Fruit fly (Drosophila melanogaster) whole organism, embryonic: Measurements from ENCODE around the gene y.

Source experiments
- Aef1 ChIP-seq: fragments of 200-800 bp; sonication (Bioruptor generic); IDR thresholded peaks from 3 replicates; pipeline ENCODE4 v1.3.6; 2022; ENCODE audit warnings: missing biosample characterization, missing genetic modification characterization
- Atf6 ChIP-seq: fragments of 200-800 bp; sonication (Bioruptor generic); IDR thresholded peaks from 2 replicates; pipeline ENCODE4 v1.3.6; 2022; ENCODE audit warnings: missing biosample characterization, missing genetic modification characterization
- C15 ChIP-seq: fragments of 200-800 bp; sonication (Bioruptor generic); IDR thresholded peaks from 3 replicates; pipeline ENCODE4 v1.3.6; 2022; ENCODE audit warnings: missing biosample characterization, missing genetic modification characterization
- CG12219 ChIP-seq: fragments of 200-800 bp; sonication (Bioruptor generic); optimal IDR thresholded peaks from 3 replicates; lab custom pipeline; 2018; ENCODE audit warnings: missing biosample characterization, mild to moderate bottlenecking, missing genetic modification characterization
- CG12769 ChIP-seq: fragments of 200-800 bp; sonication (Bioruptor generic); optimal IDR thresholded peaks from 2 replicates; lab custom pipeline; 2019; ENCODE audit warnings: missing biosample characterization, mild to moderate bottlenecking, missing genetic modification characterization, moderate library complexity
- CG13775 ChIP-seq: fragments of 200-800 bp; sonication (Bioruptor generic); optimal IDR thresholded peaks from 3 replicates; lab custom pipeline; 2017; ENCODE audit warnings: missing biosample characterization, mild to moderate bottlenecking, missing genetic modification characterization
- CG13894 ChIP-seq: fragments of 200-800 bp; sonication (Bioruptor generic); optimal IDR thresholded peaks from 3 replicates; lab custom pipeline; 2018; ENCODE audit warnings: missing biosample characterization, mild to moderate bottlenecking, missing genetic modification characterization, moderate library complexity
- CG14860 ChIP-seq: fragments of 200-800 bp; sonication (Bioruptor generic); IDR thresholded peaks from 3 replicates; pipeline ENCODE4 v1.3.6; 2022; ENCODE audit warnings: missing biosample characterization, missing genetic modification characterization; ENCODE audit not compliant: partially characterized antibody
- CG15073 ChIP-seq: fragments of 200-800 bp; sonication (Bioruptor generic); optimal IDR thresholded peaks from 2 replicates; lab custom pipeline; 2016; ENCODE audit warnings: missing biosample characterization, missing genetic modification characterization
- CG15514 ChIP-seq: fragments of 200-800 bp; sonication (Bioruptor generic); optimal IDR thresholded peaks from 3 replicates; lab custom pipeline; 2017; ENCODE audit warnings: missing biosample characterization, missing genetic modification characterization, mild to moderate bottlenecking, moderate library complexity, missing genetic modification reagents
- CG2199 ChIP-seq: fragments of 200-800 bp; sonication (Bioruptor generic); IDR thresholded peaks from 3 replicates; pipeline ENCODE4 v1.3.6; 2022; ENCODE audit warnings: missing biosample characterization, missing genetic modification characterization
- CG30020 ChIP-seq: fragments of 200-800 bp; optimal IDR thresholded peaks from 2 replicates; lab custom pipeline; 2019; ENCODE audit warnings: missing biosample characterization, mild to moderate bottlenecking, missing genetic modification characterization, moderate library complexity
- CG3281 ChIP-seq: fragments of 200-800 bp; sonication (Bioruptor generic); optimal IDR thresholded peaks from 3 replicates; lab custom pipeline; 2017; ENCODE audit warnings: missing biosample characterization, mild to moderate bottlenecking, missing genetic modification characterization
- CG33557 ChIP-seq: fragments of 200-800 bp; sonication (Bioruptor generic); optimal IDR thresholded peaks from 2 replicates; lab custom pipeline; 2019; ENCODE audit warnings: missing biosample characterization, mild to moderate bottlenecking, missing genetic modification characterization, moderate library complexity
- CG4424 ChIP-seq: fragments of 200-800 bp; sonication (Bioruptor generic); optimal IDR thresholded peaks from 3 replicates; lab custom pipeline; 2016; ENCODE audit warnings: missing biosample characterization, missing genetic modification characterization
- CG6272 ChIP-seq: fragments of 200-800 bp; sonication (Bioruptor generic); IDR thresholded peaks from 2 replicates; pipeline ENCODE4 v1.3.6; 2022; ENCODE audit warnings: missing biosample characterization, missing genetic modification characterization
- CG6689 ChIP-seq: fragments of 200-800 bp; sonication (Bioruptor generic); IDR thresholded peaks from 2 replicates; pipeline ENCODE4 v1.3.6; 2022; ENCODE audit warnings: missing biosample characterization, missing genetic modification characterization
- CG6813 ChIP-seq: fragments of 200-800 bp; sonication (Bioruptor generic); optimal IDR thresholded peaks from 2 replicates; lab custom pipeline; 2017; ENCODE audit warnings: missing biosample characterization, missing genetic modification characterization, mild to moderate bottlenecking, moderate library complexity, missing genetic modification reagents
- CG8290 ChIP-seq, 3 experiments: fragments of 200-800 bp; sonication (Bioruptor generic); optimal IDR thresholded peaks; 2 replicates each; lab custom pipeline; 2016 to 2019; ENCODE audit warnings: missing biosample characterization in 3 of 3, missing genetic modification characterization in 3 of 3, mild to moderate bottlenecking in 2 of 3, moderate library complexity in 1 of 3
- CkIIα-i1 ChIP-seq: fragments of 200-800 bp; sonication (Bioruptor generic); IDR thresholded peaks from 2 replicates; pipeline ENCODE4 v1.3.6; 2022; ENCODE audit warnings: missing biosample characterization, missing genetic modification characterization
- Deaf1 ChIP-seq: fragments of 200-800 bp; optimal IDR thresholded peaks from 3 replicates; lab custom pipeline; 2019; ENCODE audit warnings: missing biosample characterization, mild to moderate bottlenecking, missing genetic modification characterization, moderate library complexity
- Dek ChIP-seq: fragments of 200-800 bp; sonication (Bioruptor generic); optimal IDR thresholded peaks from 3 replicates; lab custom pipeline; 2019; ENCODE audit warnings: missing biosample characterization, mild to moderate bottlenecking, missing genetic modification characterization, moderate library complexity
- HmgZ ChIP-seq: fragments of 200-800 bp; sonication (Bioruptor generic); optimal IDR thresholded peaks from 2 replicates; lab custom pipeline; 2018; ENCODE audit warnings: missing biosample characterization, mild to moderate bottlenecking, missing genetic modification characterization
- Med ChIP-seq: fragments of 200-800 bp; sonication (Bioruptor generic); peaks from one replicate; lab custom pipeline; 2016; ENCODE audit warnings: missing biosample characterization, missing genetic modification characterization, mild to moderate bottlenecking, inconsistent platforms, moderate library complexity
- NC2β ChIP-seq: fragments of 200-800 bp; sonication (Bioruptor generic); optimal IDR thresholded peaks from 2 replicates; lab custom pipeline; 2016; ENCODE audit warnings: missing biosample characterization, missing genetic modification characterization
- Nf-YB ChIP-seq: fragments of 200-800 bp; sonication (Bioruptor generic); optimal IDR thresholded peaks from 3 replicates; lab custom pipeline; 2019; ENCODE audit warnings: missing biosample characterization, mild to moderate bottlenecking, missing genetic modification characterization, moderate library complexity
- Opbp ChIP-seq: fragments of 200-800 bp; sonication (Bioruptor generic); IDR thresholded peaks from 3 replicates; pipeline ENCODE4 v1.3.6; 2022; ENCODE audit warnings: missing biosample characterization, missing genetic modification characterization; ENCODE audit not compliant: partially characterized antibody
- Side ChIP-seq: fragments of 200-800 bp; sonication (Bioruptor generic); optimal IDR thresholded peaks from 2 replicates; lab custom pipeline; 2016; ENCODE audit warnings: missing biosample characterization, missing genetic modification characterization
- Six4 ChIP-seq: fragments of 200-800 bp; sonication (Bioruptor generic); optimal IDR thresholded peaks from 2 replicates; lab custom pipeline; 2016; ENCODE audit warnings: missing biosample characterization, missing genetic modification characterization
- Spps ChIP-seq: fragments of 200-800 bp; sonication (Bioruptor generic); optimal IDR thresholded peaks from 2 replicates; lab custom pipeline; 2018; ENCODE audit warnings: missing biosample characterization, mild to moderate bottlenecking, missing genetic modification characterization
- Ssrp ChIP-seq: fragments of 200-800 bp; sonication (Bioruptor generic); optimal IDR thresholded peaks from 2 replicates; lab custom pipeline; 2018; ENCODE audit warnings: missing biosample characterization, mild to moderate bottlenecking, missing genetic modification characterization, moderate library complexity
- ase ChIP-seq: fragments of 200-800 bp; sonication (Bioruptor generic); IDR thresholded peaks from 3 replicates; pipeline ENCODE4 v1.3.6; 2022; ENCODE audit warnings: missing biosample characterization, missing genetic modification characterization
- gcm2 ChIP-seq: fragments of 200-800 bp; sonication (Bioruptor generic); optimal IDR thresholded peaks from 2 replicates; lab custom pipeline; 2016; ENCODE audit warnings: missing biosample characterization, missing genetic modification characterization
- gro ChIP-seq: fragments of 200-800 bp; sonication (Bioruptor generic); optimal IDR thresholded peaks from 2 replicates; lab custom pipeline; 2016; ENCODE audit warnings: missing biosample characterization, missing genetic modification characterization
- jing ChIP-seq: fragments of 200-800 bp; sonication (Bioruptor generic); optimal IDR thresholded peaks from 2 replicates; lab custom pipeline; 2018; ENCODE audit warnings: missing biosample characterization, mild to moderate bottlenecking, missing genetic modification characterization
- lab ChIP-seq: fragments of 200-800 bp; sonication (Bioruptor generic); optimal IDR thresholded peaks from 3 replicates; lab custom pipeline; 2017; ENCODE audit warnings: missing biosample characterization, missing genetic modification characterization, mild to moderate bottlenecking, moderate library complexity, missing genetic modification reagents
- lov ChIP-seq, 2 experiments: fragments of 200-800 bp in 1 of 2; fragments of >200 bp in 1 of 2; sonication (Bioruptor generic) in 1 of 2; IDR thresholded peaks in 1 of 2; optimal IDR thresholded peaks in 1 of 2; 2 replicates in 1 of 2; 3 replicates in 1 of 2; pipeline versions ENCODE4 v1.3.6 to Lab custom; 2017 to 2022; ENCODE audit warnings: missing biosample characterization in 1 of 2, missing genetic modification characterization in 1 of 2
- oc ChIP-seq: fragments of 200-800 bp; sonication (Bioruptor generic); optimal IDR thresholded peaks from 2 replicates; lab custom pipeline; 2018; ENCODE audit warnings: missing biosample characterization, mild to moderate bottlenecking, missing genetic modification characterization, moderate library complexity
- psq ChIP-seq: fragments of 200-800 bp; sonication (Bioruptor generic); optimal IDR thresholded peaks from 2 replicates; lab custom pipeline; 2017; ENCODE audit warnings: missing biosample characterization, missing genetic modification characterization
- sd ChIP-seq: fragments of 200-800 bp; sonication (Bioruptor generic); optimal IDR thresholded peaks from 3 replicates; lab custom pipeline; 2018; ENCODE audit warnings: missing biosample characterization, mild to moderate bottlenecking, missing genetic modification characterization, moderate library complexity
- sens ChIP-seq: fragments of 200-800 bp; sonication (Bioruptor generic); peaks from one replicate; lab custom pipeline; 2016; ENCODE audit warnings: missing biosample characterization, missing genetic modification characterization
- slou ChIP-seq: fragments of 200-800 bp; sonication (Bioruptor generic); optimal IDR thresholded peaks from 3 replicates; lab custom pipeline; 2016; ENCODE audit warnings: missing biosample characterization, missing genetic modification characterization
- sqz ChIP-seq: fragments of 200-800 bp; sonication (Bioruptor generic); optimal IDR thresholded peaks from 3 replicates; lab custom pipeline; 2018; ENCODE audit warnings: missing biosample characterization, mild to moderate bottlenecking, missing genetic modification characterization
- tgo ChIP-seq: fragments of 200-800 bp; sonication (Bioruptor generic); IDR thresholded peaks from 3 replicates; pipeline ENCODE4 v1.3.6; 2022; ENCODE audit warnings: missing biosample characterization, missing genetic modification characterization
- tll ChIP-seq, 2 experiments: fragments of 200-800 bp in 1 of 2; fragments of >200 bp in 1 of 2; sonication (Bioruptor generic) in 1 of 2; optimal IDR thresholded peaks; 2 replicates each; lab custom pipeline; 2017 to 2019; ENCODE audit warnings: missing biosample characterization in 2 of 2, missing genetic modification characterization in 2 of 2, mild to moderate bottlenecking in 1 of 2, moderate library complexity in 1 of 2
- ttk ChIP-seq: fragments of 200-800 bp; sonication (Bioruptor generic); IDR thresholded peaks from 2 replicates; pipeline ENCODE4 v2.1.2; 2022; ENCODE audit warnings: missing biosample characterization, missing genetic modification characterization
- twi ChIP-seq: fragments of 200-800 bp; optimal IDR thresholded peaks from 2 replicates; lab custom pipeline; 2019; ENCODE audit warnings: missing biosample characterization, mild to moderate bottlenecking, missing genetic modification characterization, moderate library complexity
- zen ChIP-seq: fragments of 200-800 bp; sonication (Bioruptor generic); optimal IDR thresholded peaks from 3 replicates; lab custom pipeline; 2018; ENCODE audit warnings: missing biosample characterization, mild to moderate bottlenecking, missing genetic modification characterization, moderate library complexity

Gene y

dm6 chrX:356232-356631 lies at the start of gene y:
y (plus strand) TSS chrX:356509.
- TF ChIP-seq CG6272 (GFP tag; lab: Robert Waterston, UW): no peak
- TF ChIP-seq CkIIα-i1 (GFP tag; lab: Robert Waterston, UW): no peak
- no peak for TF ChIP-seq psq (GFP tag; lab: Kevin White, UChicago)
- no peak for TF ChIP-seq CG14860 (GFP tag; lab: Robert Waterston, UW)
- TF ChIP-seq jing (GFP tag; lab: Kevin White, UChicago): peak; percentile 22
- no peak for TF ChIP-seq NC2β (GFP tag; lab: Kevin White, UChicago)
- peak; percentile 37 for TF ChIP-seq oc (tag; lab: Kevin White, UChicago)
- no peak for TF ChIP-seq sd (tag; lab: Kevin White, UChicago)
- TF ChIP-seq Med (GFP tag; lab: Kevin White, UChicago): peak; percentile 39
- TF ChIP-seq sens (GFP tag; lab: Kevin White, UChicago): peak; percentile 75
- no peak for TF ChIP-seq lov (optimal IDR thresholded peaks at IDR 0.05; lab: Kevin White, UChicago)
- TF ChIP-seq lov (GFP tag; IDR thresholded peaks at IDR 0.05; lab: Robert Waterston, UW): 0 out of 3 replicates have a peak, but pooled peaks have one; percentile 52
- no peak for TF ChIP-seq tll (GFP tag; optimal IDR thresholded peaks at IDR 0.05; lab: Kevin White, UChicago)
- peak; percentile 60 for TF ChIP-seq Nf-YB
- TF ChIP-seq CG12769 (tag; lab: Kevin White, UChicago): peak; percentile 17
- no peak for TF ChIP-seq gcm2 (GFP tag; lab: Kevin White, UChicago)
- TF ChIP-seq CG13894 (tag; lab: Kevin White, UChicago): peak; percentile 89
- 0 out of 3 replicates have a peak, but pooled peaks have one; percentile 32 for TF ChIP-seq tgo (GFP tag; lab: Robert Waterston, UW)
- TF ChIP-seq CG12219 (GFP tag; lab: Kevin White, UChicago): no peak
- no peak for TF ChIP-seq CG33557 (GFP tag; lab: Kevin White, UChicago)
- TF ChIP-seq CG15073: no peak
- TF ChIP-seq slou: no peak
- TF ChIP-seq CG6689 (GFP tag; lab: Robert Waterston, UW): 0 out of 2 replicates have a peak, but pooled peaks have one; percentile 9
- TF ChIP-seq Deaf1 (tag; lab: Kevin White, UChicago): peak; percentile 92
- no peak for TF ChIP-seq CG6813 (GFP tag; lab: Kevin White, UChicago)
- peak; percentile 12 for TF ChIP-seq sqz
- TF ChIP-seq Side (GFP tag; lab: Kevin White, UChicago): no peak
- peak; percentile 82; the same call in 2 of the 3 replicates for TF ChIP-seq CG2199 (GFP tag; lab: Robert Waterston, UW)

dm6 chrX:307384-307783 lies 48.9 kb upstream of the y start, which contains the start of gene CG12470:
CG12470 (plus strand) TSS chrX:307684.
- TF ChIP-seq Side (GFP tag; lab: Kevin White, UChicago) (no peak), ase (no peak), CG13775 (GFP tag; lab: Kevin White, UChicago) (no peak), ttk (GFP tag; lab: Robert Waterston, UW) (no peak), HmgZ (tag; lab: Kevin White, UChicago) (no peak), twi (tag; lab: Kevin White, UChicago) (no peak), Spps (tag; lab: Kevin White, UChicago) (no peak)

- no peak for TF ChIP-seq Dek (tag; lab: Kevin White, UChicago)
- TF ChIP-seq CG30020 (tag; lab: Kevin White, UChicago): no peak
- TF ChIP-seq zen (tag; lab: Kevin White, UChicago): no peak
- no peak for TF ChIP-seq CG8290 (GFP tag; optimal IDR thresholded peaks at IDR 0.05; lab: Kevin White, UChicago)
- TF ChIP-seq CG8290 (tag; optimal IDR thresholded peaks at IDR 0.05; lab: Kevin White, UChicago): peak in 1 of 2 experiments; percentile 22
- no peak for TF ChIP-seq Ssrp (tag; lab: Kevin White, UChicago)
- no peak for TF ChIP-seq Opbp
- TF ChIP-seq Aef1 (GFP tag; lab: Robert Waterston, UW): no peak
- TF ChIP-seq C15 (GFP tag; lab: Robert Waterston, UW): 0 out of 3 replicates have a peak, but pooled peaks have one; percentile 14
- no peak for TF ChIP-seq Six4
- no peak for TF ChIP-seq gro
- TF ChIP-seq CG3281 (GFP tag; lab: Kevin White, UChicago): peak; percentile 9
- peak; percentile 47 for TF ChIP-seq CG15514 (GFP tag; lab: Kevin White, UChicago)
- peak; percentile 61 for TF ChIP-seq lab
- peak; percentile 47; the same call in 1 of the 2 replicates for TF ChIP-seq Atf6 (GFP tag; lab: Robert Waterston, UW)
- no peak for TF ChIP-seq CG4424 (GFP tag; lab: Kevin White, UChicago)
Observed at dm6 chrX:311328-311727, 45.0 kb upstream of the y start.
